Fruit fly (Drosophila melanogaster) whole organism, prepupa: ENCODE results near the gene TwdlY.
A peak's percentile ranks its signal among the peaks of the same experiment; 100 is the strongest.

ENCODE experiments used
- Blimp-1 ChIP-seq: fragments of 200-800 bp; sonication (Bioruptor generic); optimal IDR thresholded peaks from 3 replicates; lab custom pipeline; 2017; ENCODE audit warnings: missing biosample characterization, missing genetic modification characterization, mild to moderate bottlenecking, moderate library complexity, missing genetic modification reagents
- CG10631 ChIP-seq: fragments of 200-800 bp; sonication (Bioruptor generic); optimal IDR thresholded peaks from 2 replicates; lab custom pipeline; 2016; ENCODE audit warnings: missing biosample characterization, missing genetic modification characterization
- CG10669 ChIP-seq: fragments of 200-800 bp; sonication (Bioruptor generic); optimal IDR thresholded peaks from 3 replicates; lab custom pipeline; 2018; ENCODE audit warnings: missing biosample characterization, mild to moderate bottlenecking, missing genetic modification characterization, moderate library complexity
- CG11294 ChIP-seq: fragments of 200-800 bp; sonication (Bioruptor generic); IDR thresholded peaks from 2 replicates; pipeline ENCODE4 v1.3.6; 2022; ENCODE audit warnings: missing biosample characterization, missing genetic modification characterization
- CG11762 ChIP-seq: fragments of 200-800 bp; sonication (Bioruptor generic); optimal IDR thresholded peaks from 3 replicates; lab custom pipeline; 2016; ENCODE audit warnings: missing biosample characterization, missing genetic modification characterization; ENCODE audit not compliant: insufficient read depth
- CG1621 ChIP-seq: fragments of 200-800 bp; sonication (Bioruptor generic); optimal IDR thresholded peaks from 3 replicates; lab custom pipeline; 2018; ENCODE audit warnings: missing biosample characterization, mild to moderate bottlenecking, missing genetic modification characterization
- CG16779 ChIP-seq: fragments of 200-800 bp; sonication (Bioruptor generic); optimal IDR thresholded peaks from 3 replicates; lab custom pipeline; 2017; ENCODE audit warnings: missing biosample characterization, mild to moderate bottlenecking, missing genetic modification characterization
- CG3032 ChIP-seq: fragments of 200-800 bp; optimal IDR thresholded peaks from 2 replicates; lab custom pipeline; 2019; ENCODE audit warnings: missing biosample characterization, mild to moderate bottlenecking, missing genetic modification characterization, moderate library complexity
- CG31627 ChIP-seq: fragments of 200-800 bp; sonication (Bioruptor generic); optimal IDR thresholded peaks from 3 replicates; lab custom pipeline; 2016; ENCODE audit warnings: missing biosample characterization, missing genetic modification characterization
- CG4318 ChIP-seq: fragments of 200-800 bp; sonication (Bioruptor generic); optimal IDR thresholded peaks from 3 replicates; lab custom pipeline; 2017; ENCODE audit warnings: missing biosample characterization, mild to moderate bottlenecking, missing genetic modification characterization
- CG6163 ChIP-seq: fragments of 200-800 bp; sonication (Bioruptor generic); IDR thresholded peaks from 3 replicates; pipeline ENCODE4 v1.3.6; 2022; ENCODE audit warnings: missing biosample characterization, missing genetic modification characterization
- CG6276 ChIP-seq: fragments of 200-800 bp; sonication (Bioruptor generic); optimal IDR thresholded peaks from 2 replicates; lab custom pipeline; 2017; ENCODE audit warnings: missing biosample characterization, mild to moderate bottlenecking, missing genetic modification characterization
- CG6792 ChIP-seq: fragments of 200-800 bp; sonication (Bioruptor generic); optimal IDR thresholded peaks from 3 replicates; lab custom pipeline; 2016; ENCODE audit warnings: missing biosample characterization, missing genetic modification characterization
- CG6808 ChIP-seq: fragments of 200-800 bp; sonication (Bioruptor generic); optimal IDR thresholded peaks from 3 replicates; lab custom pipeline; 2017; ENCODE audit warnings: missing biosample characterization, missing genetic modification characterization, mild to moderate bottlenecking, moderate library complexity, missing genetic modification reagents
- CG6854 ChIP-seq: fragments of 200-800 bp; sonication (Bioruptor generic); optimal IDR thresholded peaks from 2 replicates; lab custom pipeline; 2017; ENCODE audit warnings: missing biosample characterization, mild to moderate bottlenecking, missing genetic modification characterization
- CG8119 ChIP-seq: fragments of 200-800 bp; sonication (Bioruptor generic); IDR thresholded peaks from 3 replicates; pipeline ENCODE4 v1.3.6; 2022; ENCODE audit warnings: missing biosample characterization, missing genetic modification characterization
- CG8319 ChIP-seq: fragments of 200-800 bp; sonication (Bioruptor generic); optimal IDR thresholded peaks from 3 replicates; lab custom pipeline; 2016; ENCODE audit warnings: missing biosample characterization, missing genetic modification characterization
- CG8632 ChIP-seq: fragments of 200-800 bp; sonication (Bioruptor generic); optimal IDR thresholded peaks from 3 replicates; lab custom pipeline; 2016; ENCODE audit warnings: missing biosample characterization, missing genetic modification characterization
- CG9139 ChIP-seq: fragments of 200-800 bp; sonication (Bioruptor generic); optimal IDR thresholded peaks from 3 replicates; lab custom pipeline; 2017; ENCODE audit warnings: missing biosample characterization, mild to moderate bottlenecking, missing genetic modification characterization
- Eip75B ChIP-seq: fragments of 200-800 bp; sonication (Bioruptor generic); optimal IDR thresholded peaks from 3 replicates; lab custom pipeline; 2016; ENCODE audit warnings: missing biosample characterization, missing genetic modification characterization
- Eip78C ChIP-seq: fragments of 200-800 bp; sonication (Bioruptor generic); peaks from one replicate; lab custom pipeline; 2016; ENCODE audit warnings: missing biosample characterization, missing genetic modification characterization
- Eip93F ChIP-seq: fragments of 200-800 bp; sonication (Bioruptor generic); optimal IDR thresholded peaks from 2 replicates; lab custom pipeline; 2016; ENCODE audit warnings: missing biosample characterization, mild to moderate bottlenecking, missing genetic modification characterization
- Hr38 ChIP-seq: sonication (Bioruptor generic); optimal IDR thresholded peaks from 2 replicates; lab custom pipeline; 2016; ENCODE audit warnings: missing biosample characterization, missing genetic modification characterization
- Hr39 ChIP-seq: fragments of 200-800 bp; sonication (Bioruptor generic); optimal IDR thresholded peaks from 2 replicates; lab custom pipeline; 2016; ENCODE audit warnings: missing biosample characterization, missing genetic modification characterization
- Hr4 ChIP-seq: fragments of 200-800 bp; sonication (Bioruptor generic); optimal IDR thresholded peaks from 3 replicates; lab custom pipeline; 2016; ENCODE audit warnings: missing biosample characterization, missing genetic modification characterization
- Lpt ChIP-seq: fragments of 200-800 bp; sonication (Bioruptor generic); optimal IDR thresholded peaks from 3 replicates; lab custom pipeline; 2016; ENCODE audit warnings: missing biosample characterization, missing genetic modification characterization
- Met ChIP-seq: fragments of 200-800 bp; sonication (Bioruptor generic); optimal IDR thresholded peaks from 3 replicates; lab custom pipeline; 2016; ENCODE audit warnings: missing biosample characterization, missing genetic modification characterization
- OdsH ChIP-seq: fragments of 200-800 bp; sonication (Bioruptor generic); optimal IDR thresholded peaks from 3 replicates; lab custom pipeline; 2016; ENCODE audit warnings: missing biosample characterization, missing genetic modification characterization
- Smox ChIP-seq: fragments of 200-800 bp; sonication (Bioruptor generic); optimal IDR thresholded peaks from 3 replicates; lab custom pipeline; 2016; ENCODE audit warnings: missing biosample characterization, missing genetic modification characterization
- Sox102F ChIP-seq: fragments of 200-800 bp; sonication (Bioruptor generic); optimal IDR thresholded peaks from 2 replicates; lab custom pipeline; 2016; ENCODE audit warnings: missing biosample characterization, mild to moderate bottlenecking, missing genetic modification characterization
- Sox14 ChIP-seq: fragments of 200-800 bp; sonication (Bioruptor generic); optimal IDR thresholded peaks from 3 replicates; lab custom pipeline; 2016; ENCODE audit warnings: missing biosample characterization, missing genetic modification characterization
- achi ChIP-seq: fragments of 200-800 bp; sonication (Bioruptor generic); optimal IDR thresholded peaks from 3 replicates; lab custom pipeline; 2016; ENCODE audit warnings: missing biosample characterization, missing genetic modification characterization
- acj6 ChIP-seq: fragments of 200-800 bp; sonication (Bioruptor generic); optimal IDR thresholded peaks from 3 replicates; lab custom pipeline; 2016; ENCODE audit warnings: missing biosample characterization, missing genetic modification characterization
- cyc ChIP-seq: fragments of 200-800 bp; sonication (Bioruptor generic); optimal IDR thresholded peaks from 3 replicates; lab custom pipeline; 2016; ENCODE audit warnings: missing biosample characterization, missing genetic modification characterization
- dac ChIP-seq: fragments of 200-800 bp; sonication (Bioruptor generic); optimal IDR thresholded peaks from 2 replicates; lab custom pipeline; 2017; ENCODE audit warnings: missing biosample characterization, mild to moderate bottlenecking, missing genetic modification characterization
- dsx ChIP-seq: fragments of 200-800 bp; optimal IDR thresholded peaks from 3 replicates; lab custom pipeline; 2019; ENCODE audit warnings: missing biosample characterization, mild to moderate bottlenecking, missing genetic modification characterization, moderate library complexity; ENCODE audit not compliant: poor library complexity, severe bottlenecking
- eg ChIP-seq: fragments of 200-800 bp; sonication (Bioruptor generic); IDR thresholded peaks from 3 replicates; pipeline ENCODE4 v1.3.6; 2022; ENCODE audit warnings: missing biosample characterization, missing genetic modification characterization
- esn ChIP-seq: fragments of 200-800 bp; sonication (Bioruptor generic); optimal IDR thresholded peaks from 2 replicates; lab custom pipeline; 2016; ENCODE audit warnings: missing biosample characterization, mild to moderate bottlenecking, missing genetic modification characterization, moderate library complexity
- fd59A ChIP-seq: fragments of 200-800 bp; sonication (Bioruptor generic); optimal IDR thresholded peaks from 2 replicates; lab custom pipeline; 2017; ENCODE audit warnings: missing biosample characterization, mild to moderate bottlenecking, missing genetic modification characterization, missing genetic modification reagents
- fkh ChIP-seq: fragments of 200-800 bp; sonication (Bioruptor generic); optimal IDR thresholded peaks from 3 replicates; lab custom pipeline; 2017; ENCODE audit warnings: missing biosample characterization, mild to moderate bottlenecking, missing genetic modification characterization, moderate library complexity
- net ChIP-seq: fragments of 200-800 bp; sonication (Bioruptor generic); optimal IDR thresholded peaks from 3 replicates; lab custom pipeline; 2016; ENCODE audit warnings: missing biosample characterization, missing genetic modification characterization
- pdm3 ChIP-seq: fragments of 200-800 bp; sonication (Bioruptor generic); optimal IDR thresholded peaks from 3 replicates; lab custom pipeline; 2016; ENCODE audit warnings: missing biosample characterization, missing genetic modification characterization
- salr ChIP-seq, 2 experiments: fragments of 200-800 bp; sonication (Bioruptor generic); optimal IDR thresholded peaks; 3 replicates each; lab custom pipeline; 2016 to 2018; ENCODE audit warnings: missing biosample characterization in 2 of 2, missing genetic modification characterization in 2 of 2, mild to moderate bottlenecking in 1 of 2
- ss ChIP-seq, 2 experiments: fragments of 200-800 bp; sonication (Bioruptor generic); optimal IDR thresholded peaks; 2 replicates in 1 of 2; 3 replicates in 1 of 2; lab custom pipeline; 2017 to 2018; ENCODE audit warnings: mild to moderate bottlenecking in 2 of 2, missing biosample characterization in 2 of 2, missing genetic modification characterization in 2 of 2, moderate library complexity in 1 of 2
- svp ChIP-seq: fragments of 200-800 bp; sonication (Bioruptor generic); peaks from one replicate; lab custom pipeline; 2016; ENCODE audit warnings: missing biosample characterization, missing genetic modification characterization
- topi ChIP-seq: fragments of 200-800 bp; sonication (Bioruptor generic); optimal IDR thresholded peaks from 3 replicates; lab custom pipeline; 2016; ENCODE audit warnings: missing biosample characterization, missing genetic modification characterization

TwdlY gene

dm6 chrX:16750712-16751578 is 16.2 kb downstream of the TwdlY start (continued):
- TF ChIP-seq Met (peak; percentile 85), Eip78C (peak; percentile 97), topi (GFP tag; lab: Kevin White, UChicago) (peak; percentile 89), Hr4 (GFP tag; lab: Kevin White, UChicago) (peak; percentile 80), OdsH (GFP tag; lab: Kevin White, UChicago) (peak; percentile 84), Eip75B (GFP tag; lab: Kevin White, UChicago) (peak; percentile 89), Hr39 (GFP tag; lab: Kevin White, UChicago) (peak; percentile 61), CG11294 (peak; percentile 31; the same call in 1 of the 2 replicates), fkh (GFP tag; lab: Kevin White, UChicago) (peak; percentile 1), Smox (peak; percentile 87), CG16779 (tag; lab: Kevin White, UChicago) (peak; percentile 94), CG6808 (GFP tag; lab: Kevin White, UChicago) (peak; percentile 96), fd59A (peak; percentile 85), CG6276 (GFP tag; lab: Kevin White, UChicago) (peak; percentile 93), CG9139 (GFP tag; lab: Kevin White, UChicago) (peak; percentile 95), CG10669 (GFP tag; lab: Kevin White, UChicago) (peak; percentile 82), esn (GFP tag; lab: Kevin White, UChicago) (peak; percentile 90), CG8319 (GFP tag; lab: Kevin White, UChicago) (peak; percentile 63), CG10631 (peak; percentile 81), Sox14 (GFP tag; lab: Kevin White, UChicago) (peak; percentile 71), svp (GFP tag; lab: Kevin White, UChicago) (peak; percentile 90), dsx (peak; percentile 88), CG8632 (GFP tag; lab: Kevin White, UChicago) (peak; percentile 83), CG31627 (GFP tag; lab: Kevin White, UChicago) (peak; percentile 65), dac (GFP tag; lab: Kevin White, UChicago) (peak; percentile 80), Blimp-1 (GFP tag; lab: Kevin White, UChicago) (peak; percentile 78)

- no peak for TF ChIP-seq dsx
- peak; percentile 80 for TF ChIP-seq CG31627 (GFP tag; lab: Kevin White, UChicago)
- TF ChIP-seq topi (GFP tag; lab: Kevin White, UChicago), result peak; percentile 49
- peak; percentile 27 for TF ChIP-seq dac (GFP tag; lab: Kevin White, UChicago)
- TF ChIP-seq eg (GFP tag; lab: Robert Waterston, UW), result peak; percentile 58; the same call in 2 of the 3 replicates
- peak; percentile 80 for TF ChIP-seq svp (GFP tag; lab: Kevin White, UChicago)
- peak; percentile 1 for TF ChIP-seq net
- TF ChIP-seq CG11762, result no peak
- peak; percentile 78 for TF ChIP-seq CG6163 (GFP tag; lab: Robert Waterston, UW)
- peak; percentile 39 for TF ChIP-seq CG8632 (GFP tag; lab: Kevin White, UChicago)
- peak; percentile 5 for TF ChIP-seq Lpt
- no peak for TF ChIP-seq CG4318 (GFP tag; lab: Kevin White, UChicago)
- peak in 1 of 2 experiments; percentile 8 for TF ChIP-seq salr (GFP tag; optimal IDR thresholded peaks at IDR 0.05; lab: Kevin White, UChicago)
- TF ChIP-seq CG8119 (GFP tag; lab: Robert Waterston, UW), result no peak
- no peak for TF ChIP-seq CG16779 (tag; lab: Kevin White, UChicago)
- TF ChIP-seq CG6792, result peak; percentile 65
- peak; percentile 37 for TF ChIP-seq CG3032 (tag; lab: Kevin White, UChicago)
- TF ChIP-seq ss (GFP tag; optimal IDR thresholded peaks at IDR 0.05; lab: Kevin White, UChicago), result peak in 1 of 2 experiments; percentile 35
- no peak for TF ChIP-seq fd59A
- peak; percentile 60 for TF ChIP-seq Smox
- no peak for TF ChIP-seq Eip93F (GFP tag; lab: Kevin White, UChicago)
- peak; percentile 56 for TF ChIP-seq acj6 (GFP tag; lab: Kevin White, UChicago)
- peak; percentile 49 for TF ChIP-seq achi
- TF ChIP-seq Hr38 (GFP tag; lab: Kevin White, UChicago), result no peak
- TF ChIP-seq CG1621, result no peak
- peak; percentile 32 for TF ChIP-seq Sox102F (GFP tag; lab: Kevin White, UChicago)
- peak; percentile 40 for TF ChIP-seq CG6854 (GFP tag; lab: Kevin White, UChicago)
- no peak for TF ChIP-seq CG10669 (GFP tag; lab: Kevin White, UChicago)
- TF ChIP-seq pdm3 (GFP tag; lab: Kevin White, UChicago), result peak; percentile 67
- peak; percentile 62 for TF ChIP-seq cyc
These were observed 16.9 kb downstream of the TwdlY start, which contains the start of gene goe for dm6 chrX:16751579-16752156. goe (minus strand) TSS chrX:16751910.
